Worm (Caenorhabditis elegans) whole organism, young adult: ENCODE measurements around the gene hlh-1.

ENCODE experiments used
- F49E8.2 ChIP-seq: sonication (generic microtip); optimal IDR thresholded peaks from 3 replicates; lab custom pipeline; 2017; ENCODE audit warnings: missing genetic modification characterization, mild to moderate bottlenecking, missing compliant biosample characterization, antibody characterized with exemption, moderate library complexity; ENCODE audit not compliant: insufficient read depth
- ama-1 ChIP-seq, 3 experiments: fragments of 150-350 bp in 1 of 3; sonication (generic microtip) in 2 of 3; optimal IDR thresholded peaks; 2 replicates each; lab custom pipeline; 2014 to 2018; ENCODE audit warnings: missing biosample characterization in 2 of 3, missing genetic modification characterization in 2 of 3, missing genetic modification reagents in 2 of 3
- aptf-3 ChIP-seq: fragments of 200-800 bp; sonication (Bioruptor generic); IDR thresholded peaks from 2 replicates; pipeline ENCODE4 v1.3.6; 2022; ENCODE audit warnings: missing genetic modification characterization, missing compliant biosample characterization
- atf-7 ChIP-seq: sonication (generic microtip); optimal IDR thresholded peaks from 2 replicates; lab custom pipeline; 2017; ENCODE audit warnings: mild to moderate bottlenecking, missing genetic modification characterization, missing compliant biosample characterization
- athp-1 ChIP-seq: sonication (generic microtip); optimal IDR thresholded peaks from 2 replicates; lab custom pipeline; 2017; ENCODE audit warnings: mild to moderate bottlenecking, missing genetic modification characterization, missing compliant biosample characterization
- ceh-40 ChIP-seq: fragments of 200-800 bp; sonication (Bioruptor generic); IDR thresholded peaks from 2 replicates; pipeline ENCODE4 v1.3.6; 2022; ENCODE audit warnings: missing genetic modification characterization, missing compliant biosample characterization
- ceh-58 ChIP-seq: fragments of 200-800 bp; sonication (Bioruptor generic); IDR thresholded peaks from 2 replicates; pipeline ENCODE4 v1.3.6; 2022; ENCODE audit warnings: missing genetic modification characterization, missing compliant biosample characterization
- him-1 ChIP-seq: sonication (generic microtip); optimal IDR thresholded peaks from 2 replicates; lab custom pipeline; 2016; ENCODE audit warnings: missing genotype, missing genetic modification reagents, missing genetic modification characterization, missing compliant biosample characterization
- nfya-1 ChIP-seq: sonication (generic microtip); optimal IDR thresholded peaks from 2 replicates; lab custom pipeline; 2017; ENCODE audit warnings: antibody characterized with exemption, missing compliant biosample characterization, missing genetic modification characterization, borderline replicate concordance; ENCODE audit not compliant: insufficient read depth
- pbrm-1 ChIP-seq: fragments of 200-800 bp; sonication (Bioruptor generic); IDR thresholded peaks from 2 replicates; pipeline ENCODE4 v1.3.6; 2022; ENCODE audit warnings: missing genetic modification reagents, missing genetic modification characterization, missing compliant biosample characterization
- pha-4 ChIP-seq: fragments of 150-350 bp; sonication (generic microtip); optimal IDR thresholded peaks from 2 replicates; lab custom pipeline; 2014; ENCODE audit warnings: missing biosample characterization, missing genetic modification reagents, missing genetic modification characterization
- ztf-25 ChIP-seq: fragments of 200-800 bp; sonication (Bioruptor generic); IDR thresholded peaks from 2 replicates; pipeline ENCODE4 v1.3.6; 2022; ENCODE audit warnings: missing genetic modification reagents, missing genetic modification characterization, missing compliant biosample characterization

DNA sequence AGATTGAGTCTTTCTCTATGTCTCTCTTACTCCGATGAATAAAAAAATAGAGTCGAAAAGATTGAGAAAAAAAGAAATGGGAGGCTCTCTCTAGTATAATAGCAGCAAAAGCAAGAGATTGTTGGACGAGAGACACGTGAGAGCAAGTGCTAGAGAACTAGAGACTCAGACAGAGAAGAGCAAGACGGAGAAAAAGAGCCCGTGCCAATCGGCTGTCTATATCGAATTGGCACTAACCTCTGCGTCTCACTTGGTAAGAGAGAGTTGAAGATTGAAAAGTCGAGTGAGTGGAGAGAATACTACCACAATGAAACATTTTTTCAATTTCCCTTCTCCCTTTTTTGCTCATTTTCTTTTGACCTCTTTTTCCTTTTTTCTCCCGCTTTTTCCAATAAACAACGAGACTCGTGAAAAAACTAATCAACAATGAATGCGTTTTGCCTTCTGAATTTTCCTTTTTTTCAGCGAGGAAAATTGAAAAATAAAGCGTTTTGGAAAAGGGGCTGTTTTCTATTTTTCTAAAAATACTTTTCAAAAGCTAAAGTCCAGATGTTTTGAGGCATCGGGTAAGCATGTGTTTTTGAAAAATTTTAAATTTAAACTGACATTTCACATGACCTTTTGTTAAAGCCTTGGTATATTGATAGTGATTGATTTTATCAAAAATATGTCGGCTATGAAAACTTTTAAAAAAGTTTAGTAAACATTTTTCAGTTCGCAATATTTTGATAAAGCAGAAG is 11.7 kb upstream of the hlh-1 start:
- TF ChIP-seq aptf-3 (no peak), ama-1 (optimal IDR thresholded peaks at IDR 0.05; lab: Kevin White, UChicago) (no peak), ama-1 (GFP tag; optimal IDR thresholded peaks at IDR 0.05; lab: Kevin White, UChicago) (no peak), F49E8.2 (tag; lab: Kevin White, UChicago) (no peak), ceh-58 (GFP tag; lab: Robert Waterston, UW) (no peak), ztf-25 (GFP tag; lab: Robert Waterston, UW) (no peak), athp-1 (no peak), him-1 (tag; lab: Kevin White, UChicago) (no peak), pha-4 (no peak), pbrm-1 (GFP tag; lab: Robert Waterston, UW) (no peak), ceh-40 (no peak), nfya-1 (no peak), atf-7 (tag; lab: Kevin White, UChicago) (no peak)
